Fruit fly (Drosophila melanogaster): ENCODE results near the gene Vps60.

- TF ChIP-seq CG8478 (optimal IDR thresholded peaks at IDR 0.05) (no peak), CTCF (optimal IDR thresholded peaks at IDR 0.05) (no peak)
Measured at dm6 chr3L:17625574-17626128, 4.2 kb upstream of the Vps60 start.

All from S2 (cell line).